Worm (Caenorhabditis elegans) whole organism, L4/young adult: ENCODE data around the gene R148.7.

Experiments
- W03F9.2 ChIP-seq: fragments of 150-350 bp; optimal IDR thresholded peaks from 2 replicates; lab custom pipeline; 2014; ENCODE audit warnings: missing biosample characterization, missing genetic modification characterization
- him-1 ChIP-seq: sonication (generic microtip); optimal IDR thresholded peaks from 2 replicates; lab custom pipeline; 2016; ENCODE audit warnings: missing genotype, missing genetic modification reagents, missing genetic modification characterization, missing compliant biosample characterization

ce11 chrIII:3220287-3220686 is 22.1 kb upstream of the R148.7 start:
- no peak for TF ChIP-seq him-1
- TF ChIP-seq W03F9.2 = no peak
